Worm (Caenorhabditis elegans) whole organism, early embryonic: ENCODE measurements around the gene tlk-1.

ENCODE experiments used
- B0310.2 ChIP-seq: sonication (generic microtip); optimal IDR thresholded peaks from 2 replicates; lab custom pipeline; 2016; ENCODE audit warnings: mild to moderate bottlenecking, missing genetic modification characterization, missing compliant biosample characterization
- F13C5.2 ChIP-seq: sonication (generic microtip); optimal IDR thresholded peaks from 2 replicates; lab custom pipeline; 2017; ENCODE audit warnings: mild to moderate bottlenecking, missing genetic modification characterization, inconsistent platforms, missing compliant biosample characterization
- aly-1 ChIP-seq: sonication (generic microtip); optimal IDR thresholded peaks from 2 replicates; lab custom pipeline; 2016; ENCODE audit warnings: missing genetic modification characterization, missing compliant biosample characterization
- ama-1 ChIP-seq: fragments of 150-350 bp; optimal IDR thresholded peaks from 2 replicates; lab custom pipeline; 2014
- flt-1 ChIP-seq: fragments of 200-800 bp; sonication (Bioruptor generic); IDR thresholded peaks from 2 replicates; pipeline ENCODE4 v1.3.6; 2022; ENCODE audit warnings: missing genetic modification characterization, missing compliant biosample characterization
- hmbx-1 ChIP-seq: sonication (generic microtip); optimal IDR thresholded peaks from 2 replicates; lab custom pipeline; 2016; ENCODE audit warnings: mild to moderate bottlenecking, missing genetic modification characterization, missing compliant biosample characterization
- hmg-4 ChIP-seq: fragments of 200-800 bp; sonication (Bioruptor generic); optimal IDR thresholded peaks from 2 replicates; lab custom pipeline; 2018; ENCODE audit warnings: mild to moderate bottlenecking, missing genetic modification characterization, missing compliant biosample characterization
- pes-1 ChIP-seq: fragments of 200-800 bp; sonication (Bioruptor generic); IDR thresholded peaks from 2 replicates; pipeline ENCODE4 v1.3.6; 2022; ENCODE audit warnings: missing genetic modification reagents, missing genetic modification characterization, missing compliant biosample characterization
- scrt-1 ChIP-seq: fragments of 200-800 bp; sonication (Bioruptor generic); IDR thresholded peaks from 2 replicates; pipeline ENCODE4 v1.3.6; 2022; ENCODE audit warnings: missing genetic modification characterization, missing compliant biosample characterization
- sea-1 ChIP-seq: fragments of 200-800 bp; sonication (Bioruptor generic); conservative IDR thresholded peaks from 2 replicates; pipeline ENCODE4 v1.3.6; 2022; ENCODE audit warnings: missing genetic modification characterization, missing compliant biosample characterization
- tbx-11 ChIP-seq: fragments of 200-800 bp; sonication (Bioruptor generic); IDR thresholded peaks from 2 replicates; pipeline ENCODE4 v1.3.6; 2022; ENCODE audit warnings: missing genetic modification characterization, missing compliant biosample characterization
- tbx-37 ChIP-seq: fragments of 200-800 bp; sonication (Bioruptor generic); conservative IDR thresholded peaks from 2 replicates; pipeline ENCODE4 v1.3.6; 2022; ENCODE audit warnings: missing genetic modification reagents, missing genetic modification characterization, missing compliant biosample characterization
- tra-4 ChIP-seq: sonication (generic microtip); optimal IDR thresholded peaks from 2 replicates; lab custom pipeline; 2017; ENCODE audit warnings: missing genetic modification characterization, missing compliant biosample characterization

- TF ChIP-seq ama-1 (lab: Kevin White, UChicago): no peak
- no peak for TF ChIP-seq tra-4
- no peak for TF ChIP-seq tbx-37 (GFP tag; lab: Robert Waterston, UW)
- no peak for TF ChIP-seq aly-1 (tag; lab: Kevin White, UChicago)
- TF ChIP-seq flt-1: no peak
- TF ChIP-seq B0310.2 (tag; lab: Kevin White, UChicago): no peak
- TF ChIP-seq hmbx-1 (tag; lab: Kevin White, UChicago): no peak
- TF ChIP-seq hmg-4 (GFP tag; lab: Kevin White, UChicago): no peak
- no peak for TF ChIP-seq pes-1 (GFP tag; lab: Robert Waterston, UW)
- TF ChIP-seq sea-1 (GFP tag; lab: Robert Waterston, UW): no peak
- TF ChIP-seq scrt-1 (GFP tag; lab: Robert Waterston, UW): no peak
- TF ChIP-seq F13C5.2 (tag; lab: Kevin White, UChicago): no peak
- TF ChIP-seq tbx-11 (GFP tag; lab: Robert Waterston, UW): no peak
Measured at ce11 chrIII:9721991-9722390, 22.3 kb downstream of the tlk-1 start.
